Worm (Caenorhabditis elegans): ENCODE results near the gene K06A4.6.

ce11 chrV:9477863-9478262, 2.6 kb downstream of the K06A4.6 start, which contains the start of gene nas-3:
- TF ChIP-seq unc-39 (tag; optimal IDR thresholded peaks at IDR 0.05) (no peak), nhr-11 (tag; optimal IDR thresholded peaks at IDR 0.05) (no peak), dmd-4 (tag; optimal IDR thresholded peaks at IDR 0.05) (no peak), elt-3 (tag; optimal IDR thresholded peaks at IDR 0.05) (no peak), unc-62 (GFP tag; optimal IDR thresholded peaks at IDR 0.05) (no peak), lsy-2 (tag; optimal IDR thresholded peaks at IDR 0.05) (no peak), skn-1 (tag; optimal IDR thresholded peaks at IDR 0.05) (no peak), zag-1 (tag; optimal IDR thresholded peaks at IDR 0.05) (no peak), ztf-4 (tag; optimal IDR thresholded peaks at IDR 0.05) (no peak), R02D3.7 (tag; optimal IDR thresholded peaks at IDR 0.05) (no peak), nhr-6 (tag; optimal IDR thresholded peaks at IDR 0.05) (no peak), ceh-16 (tag; optimal IDR thresholded peaks at IDR 0.05) (no peak), ama-1 (optimal IDR thresholded peaks at IDR 0.05) (no peak), lin-13 (GFP tag; optimal IDR thresholded peaks at IDR 0.05) (no peak)
